Fruit fly (Drosophila melanogaster) S2 (cell line): ENCODE measurements around the gene CG12035.

ENCODE experiments used
- CG8478 ChIP-seq: fragments of >200 bp; optimal IDR thresholded peaks from 2 replicates; lab custom pipeline; 2018
- CTCF ChIP-seq, 2 experiments: fragments of >200 bp; optimal IDR thresholded peaks; 2 replicates each; lab custom pipeline; 2018

dm6 chr3L:1729380-1730159 is 5.4 kb downstream of the CG12035 start:
- no peak for TF ChIP-seq CG8478 (lab: Kevin White, UChicago)
- no peak for TF ChIP-seq CTCF (optimal IDR thresholded peaks at IDR 0.05; lab: Kevin White, UChicago)
